Fruit fly (Drosophila melanogaster): Measurements from ENCODE around the gene frc.

Gene frc

DNA sequence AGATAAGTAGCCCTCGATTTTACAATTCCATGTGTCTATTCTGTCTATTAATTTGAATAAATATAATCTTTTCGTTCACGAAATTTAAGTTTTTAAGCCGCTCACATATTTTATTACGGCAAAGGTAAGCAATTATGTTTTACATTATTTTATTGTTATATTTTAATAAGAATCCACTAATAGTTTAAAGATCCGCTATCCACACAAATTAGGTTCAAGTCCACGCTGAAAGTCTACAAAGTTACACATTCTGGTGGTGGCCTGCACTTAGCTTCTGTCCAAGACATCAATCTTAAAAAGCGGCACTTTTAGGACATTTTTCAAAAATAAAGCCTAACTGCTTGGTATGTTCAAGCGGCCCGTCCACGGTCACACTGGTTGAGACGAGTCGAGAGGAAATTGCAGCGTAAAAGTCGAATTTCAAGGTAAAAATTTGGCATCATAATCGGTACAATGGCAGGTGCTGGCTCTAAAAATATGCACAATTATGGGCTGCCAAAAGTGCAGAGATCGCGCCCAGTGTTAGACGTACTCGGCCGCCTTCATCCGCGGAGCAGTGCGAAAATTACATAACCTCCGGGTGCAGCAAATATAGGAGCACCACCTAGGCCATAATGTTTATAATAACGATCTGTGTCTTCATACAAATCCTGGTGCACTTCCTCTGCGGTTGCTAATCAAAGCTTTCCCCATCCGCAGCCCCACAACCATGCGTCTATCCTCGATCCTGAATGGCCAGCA is 41.9 kb upstream of the frc start, which contains the start of the genes UQCR-Q and CG46525 (continued):
- no peak for TF ChIP-seq btn (GFP tag; optimal IDR thresholded peaks at IDR 0.05)
- no peak for TF ChIP-seq CG17328 (GFP tag; IDR thresholded peaks at IDR 0.05)
- TF ChIP-seq CG11456 (GFP tag; IDR thresholded peaks at IDR 0.05): no peak
- peak; percentile 99 for TF ChIP-seq gfzf (GFP tag; optimal IDR thresholded peaks at IDR 0.05)
- no peak for TF ChIP-seq HLH3B (GFP tag; IDR thresholded peaks at IDR 0.05)
- TF ChIP-seq insv (GFP tag; optimal IDR thresholded peaks at IDR 0.05): peak in 1 of 2 experiments; percentile 52
- no peak for TF ChIP-seq Hr78 (GFP tag; optimal IDR thresholded peaks at IDR 0.05)
- peak; percentile 96 for TF ChIP-seq pita (GFP tag; optimal IDR thresholded peaks at IDR 0.05)
- TF ChIP-seq lilli (GFP tag; optimal IDR thresholded peaks at IDR 0.05): no peak
- TF ChIP-seq Doc3 (GFP tag; IDR thresholded peaks at IDR 0.05; ENCODE audit: partially characterized antibody): no peak
- no peak for TF ChIP-seq onecut (GFP tag; IDR thresholded peaks at IDR 0.05)
- no peak for TF ChIP-seq D19B (GFP tag; optimal IDR thresholded peaks at IDR 0.05)
- TF ChIP-seq CG15479 (GFP tag; optimal IDR thresholded peaks at IDR 0.05): no peak
- TF ChIP-seq YL-1 (GFP tag; optimal IDR thresholded peaks at IDR 0.05): peak; percentile 68
- no peak for TF ChIP-seq Lpt (GFP tag; optimal IDR thresholded peaks at IDR 0.05)
- no peak for TF ChIP-seq hkb (optimal IDR thresholded peaks at IDR 0.05)
- TF ChIP-seq hkb (GFP tag; IDR thresholded peaks at IDR 0.05): no peak
- no peak for TF ChIP-seq zfh2 (GFP tag; optimal IDR thresholded peaks at IDR 0.05)
- TF ChIP-seq z (GFP tag; IDR thresholded peaks at IDR 0.05): no peak
- peak; percentile 1 for TF ChIP-seq CG8290 (GFP tag; optimal IDR thresholded peaks at IDR 0.05)
- peak in 1 of 2 experiments; percentile 67 for TF ChIP-seq CG8290 (tag; optimal IDR thresholded peaks at IDR 0.05)
- peak in 1 of 2 experiments; percentile 15 for TF ChIP-seq tll (GFP tag; optimal IDR thresholded peaks at IDR 0.05)
- TF ChIP-seq sug (tag; optimal IDR thresholded peaks at IDR 0.05): peak; percentile 35
- TF ChIP-seq CG3281 (GFP tag; optimal IDR thresholded peaks at IDR 0.05): no peak
- TF ChIP-seq usp (GFP tag; optimal IDR thresholded peaks at IDR 0.05): no peak
- no peak for TF ChIP-seq Max (GFP tag; optimal IDR thresholded peaks at IDR 0.05)
- TF ChIP-seq run (tag; optimal IDR thresholded peaks at IDR 0.05): no peak
- TF ChIP-seq CG3065 (GFP tag; optimal IDR thresholded peaks at IDR 0.05): no peak
- TF ChIP-seq pan (optimal IDR thresholded peaks at IDR 0.05): no peak
- no peak for TF ChIP-seq pan (GFP tag; optimal IDR thresholded peaks at IDR 0.05 in 1 of 2, IDR thresholded peaks at IDR 0.05 in 1 of 2)
- TF ChIP-seq fu2 (GFP tag; optimal IDR thresholded peaks at IDR 0.05): no peak
- TF ChIP-seq Dll (GFP tag; IDR thresholded peaks at IDR 0.05; ENCODE audit: partially characterized antibody): 0 out of 4 replicates have a peak, but pooled peaks have one; percentile 20
- TF ChIP-seq Oaz (GFP tag; IDR thresholded peaks at IDR 0.05): no peak
- peak; percentile 25 for TF ChIP-seq Nf-YC (tag; optimal IDR thresholded peaks at IDR 0.05)
- no peak for TF ChIP-seq lab (GFP tag; optimal IDR thresholded peaks at IDR 0.05)
- peak; percentile 59 for TF ChIP-seq exex (tag; optimal IDR thresholded peaks at IDR 0.05)
- TF ChIP-seq cato (GFP tag; optimal IDR thresholded peaks at IDR 0.05; ENCODE audit: borderline replicate concordance): no peak
- TF ChIP-seq zfh1 (GFP tag; IDR thresholded peaks at IDR 0.05): no peak
- TF ChIP-seq Poxn (GFP tag; IDR thresholded peaks at IDR 0.05): no peak
- TF ChIP-seq MBD-R2 (GFP tag; IDR thresholded peaks at IDR 0.05): peak; percentile 44
- TF ChIP-seq cwo (GFP tag; optimal IDR thresholded peaks at IDR 0.05): no peak
- no peak for TF ChIP-seq CG10543 (GFP tag; optimal IDR thresholded peaks at IDR 0.05)
- peak; percentile 66 for TF ChIP-seq trem (tag; optimal IDR thresholded peaks at IDR 0.05)
- no peak for TF ChIP-seq luna (GFP tag; optimal IDR thresholded peaks at IDR 0.05)
- no peak for TF ChIP-seq seq (GFP tag; IDR thresholded peaks at IDR 0.05)
- no peak for TF ChIP-seq her (GFP tag; optimal IDR thresholded peaks at IDR 0.05)
- no peak for TF ChIP-seq CG30020 (tag; optimal IDR thresholded peaks at IDR 0.05)
- no peak for TF ChIP-seq Vsx1 (GFP tag; optimal IDR thresholded peaks at IDR 0.05)
- TF ChIP-seq Spps (tag; optimal IDR thresholded peaks at IDR 0.05): no peak
- TF ChIP-seq Sox102F (GFP tag; optimal IDR thresholded peaks at IDR 0.05): no peak
- no peak for TF ChIP-seq CG7357 (GFP tag; IDR thresholded peaks at IDR 0.05)
